Fruit fly (Drosophila melanogaster) whole organism, embryonic: ENCODE data around the gene Oatp30B.

Experiments
- Ada2b ChIP-seq: fragments of 200-800 bp; sonication (Bioruptor generic); IDR thresholded peaks from 2 replicates; pipeline ENCODE4 v1.3.6; 2022; ENCODE audit warnings: missing biosample characterization, missing genetic modification characterization
- BEAF-32 ChIP-seq: fragments of 200-800 bp; sonication (Bioruptor generic); optimal IDR thresholded peaks from 3 replicates; lab custom pipeline; 2017; ENCODE audit warnings: missing biosample characterization, missing genetic modification characterization, mild to moderate bottlenecking, moderate library complexity, missing genetic modification reagents
- Bdp1 ChIP-seq: fragments of 200-800 bp; sonication (Bioruptor generic); optimal IDR thresholded peaks from 3 replicates; lab custom pipeline; 2016; ENCODE audit warnings: missing biosample characterization, missing genetic modification characterization
- CG10959 ChIP-seq: fragments of 200-800 bp; sonication (Bioruptor generic); IDR thresholded peaks from 2 replicates; pipeline ENCODE4 v1.3.6; 2022; ENCODE audit warnings: missing biosample characterization, missing genetic modification characterization
- CG11456 ChIP-seq: fragments of 200-800 bp; sonication (Bioruptor generic); IDR thresholded peaks from 3 replicates; pipeline ENCODE4 v1.3.6; 2022; ENCODE audit warnings: missing biosample characterization, missing genetic modification characterization
- CG12236 ChIP-seq: fragments of 200-800 bp; sonication (Bioruptor generic); optimal IDR thresholded peaks from 2 replicates; lab custom pipeline; 2016; ENCODE audit warnings: missing biosample characterization, missing genetic modification characterization
- CG14014 ChIP-seq: fragments of 200-800 bp; sonication (Bioruptor generic); IDR thresholded peaks from 2 replicates; pipeline ENCODE4 v1.3.6; 2022; ENCODE audit warnings: missing biosample characterization, missing genetic modification characterization
- CG15514 ChIP-seq: fragments of 200-800 bp; sonication (Bioruptor generic); optimal IDR thresholded peaks from 3 replicates; lab custom pipeline; 2017; ENCODE audit warnings: missing biosample characterization, missing genetic modification characterization, mild to moderate bottlenecking, moderate library complexity, missing genetic modification reagents
- CG17359 ChIP-seq: fragments of 200-800 bp; sonication (Bioruptor generic); optimal IDR thresholded peaks from 3 replicates; lab custom pipeline; 2018; ENCODE audit warnings: missing biosample characterization, mild to moderate bottlenecking, missing genetic modification characterization, moderate library complexity
- CG30403 ChIP-seq: fragments of 200-800 bp; sonication (Bioruptor generic); optimal IDR thresholded peaks from 3 replicates; lab custom pipeline; 2016; ENCODE audit warnings: missing biosample characterization, missing genetic modification characterization
- CG31224 ChIP-seq: fragments of 200-800 bp; sonication (Bioruptor generic); IDR thresholded peaks from 2 replicates; pipeline ENCODE4 v1.3.6; 2022; ENCODE audit warnings: missing biosample characterization, missing genetic modification characterization
- CG31365 ChIP-seq: fragments of 200-800 bp; sonication (Bioruptor generic); optimal IDR thresholded peaks from 2 replicates; lab custom pipeline; 2018; ENCODE audit warnings: missing biosample characterization, mild to moderate bottlenecking, missing genetic modification characterization
- CG3847 ChIP-seq: fragments of 200-800 bp; sonication (Bioruptor generic); IDR thresholded peaks from 2 replicates; pipeline ENCODE4 v1.3.6; 2022; ENCODE audit warnings: missing biosample characterization, missing genetic modification characterization
- CG3995 ChIP-seq: fragments of 200-800 bp; sonication (Bioruptor generic); optimal IDR thresholded peaks from 3 replicates; lab custom pipeline; 2016; ENCODE audit warnings: missing biosample characterization, missing genetic modification characterization
- CG4328 ChIP-seq: fragments of 200-800 bp; sonication (Bioruptor generic); optimal IDR thresholded peaks from 3 replicates; lab custom pipeline; 2017; ENCODE audit warnings: missing biosample characterization, missing genetic modification reagents, missing genetic modification characterization
- CG6254 ChIP-seq: fragments of 200-800 bp; sonication (Bioruptor generic); optimal IDR thresholded peaks from 3 replicates; lab custom pipeline; 2017; ENCODE audit warnings: mild to moderate bottlenecking, missing biosample characterization, missing genetic modification reagents, missing genetic modification characterization
- CG7357 ChIP-seq: fragments of 200-800 bp; sonication (Bioruptor generic); IDR thresholded peaks from 3 replicates; pipeline ENCODE4 v1.3.6; 2022; ENCODE audit warnings: missing biosample characterization, missing genetic modification characterization
- CG9727 ChIP-seq: fragments of 200-800 bp; sonication (Bioruptor generic); optimal IDR thresholded peaks from 3 replicates; lab custom pipeline; 2017; ENCODE audit warnings: missing biosample characterization, mild to moderate bottlenecking, missing genetic modification characterization
- CoRest ChIP-seq: fragments of 200-800 bp; sonication (Bioruptor generic); optimal IDR thresholded peaks from 3 replicates; lab custom pipeline; 2018; ENCODE audit warnings: missing biosample characterization, mild to moderate bottlenecking, missing genetic modification characterization, moderate library complexity
- Dll ChIP-seq: fragments of 200-800 bp; sonication (Bioruptor generic); IDR thresholded peaks from 4 replicates; pipeline ENCODE4 v1.3.6; 2022; ENCODE audit warnings: missing biosample characterization, missing genetic modification characterization; ENCODE audit not compliant: partially characterized antibody
- Hmx ChIP-seq: fragments of 200-800 bp; sonication (Bioruptor generic); optimal IDR thresholded peaks from 2 replicates; lab custom pipeline; 2016; ENCODE audit warnings: missing biosample characterization, missing genetic modification characterization
- Med ChIP-seq: fragments of 200-800 bp; sonication (Bioruptor generic); peaks from one replicate; lab custom pipeline; 2016; ENCODE audit warnings: missing biosample characterization, missing genetic modification characterization, mild to moderate bottlenecking, inconsistent platforms, moderate library complexity
- NC2α ChIP-seq: fragments of 200-800 bp; sonication (Bioruptor generic); optimal IDR thresholded peaks from 2 replicates; lab custom pipeline; 2016; ENCODE audit warnings: missing biosample characterization, missing genetic modification characterization
- Oli ChIP-seq: fragments of 200-800 bp; sonication (Bioruptor generic); optimal IDR thresholded peaks from 2 replicates; lab custom pipeline; 2018; ENCODE audit warnings: missing biosample characterization, mild to moderate bottlenecking, missing genetic modification characterization, moderate library complexity
- abd-A ChIP-seq: fragments of 200-800 bp; sonication (Bioruptor generic); optimal IDR thresholded peaks from 3 replicates; lab custom pipeline; 2019; ENCODE audit warnings: missing biosample characterization, mild to moderate bottlenecking, missing genetic modification characterization, moderate library complexity
- ac ChIP-seq: fragments of 200-800 bp; sonication (Bioruptor generic); optimal IDR thresholded peaks from 3 replicates; lab custom pipeline; 2017; ENCODE audit warnings: missing biosample characterization, mild to moderate bottlenecking, missing genetic modification characterization
- bbx ChIP-seq: fragments of 200-800 bp; sonication (Bioruptor generic); IDR thresholded peaks from 2 replicates; pipeline ENCODE4 v1.3.6; 2022; ENCODE audit warnings: missing biosample characterization, missing genetic modification characterization; ENCODE audit not compliant: partially characterized antibody
- caup ChIP-seq: fragments of 200-800 bp; sonication (Bioruptor generic); optimal IDR thresholded peaks from 3 replicates; lab custom pipeline; 2017; ENCODE audit warnings: missing biosample characterization, mild to moderate bottlenecking, missing genetic modification characterization, moderate library complexity; ENCODE audit not compliant: severe bottlenecking
- danr ChIP-seq: fragments of 200-800 bp; sonication (Bioruptor generic); IDR thresholded peaks from 2 replicates; pipeline ENCODE4 v1.3.6; 2022; ENCODE audit warnings: missing biosample characterization, missing genetic modification characterization
- disco-r ChIP-seq: fragments of 200-800 bp; sonication (Bioruptor generic); optimal IDR thresholded peaks from 2 replicates; lab custom pipeline; 2016; ENCODE audit warnings: missing biosample characterization, missing genetic modification characterization
- emc ChIP-seq: fragments of 200-800 bp; sonication (Bioruptor generic); optimal IDR thresholded peaks from 2 replicates; lab custom pipeline; 2016; ENCODE audit warnings: missing biosample characterization, missing genetic modification characterization
- hb ChIP-seq: fragments of 200-800 bp; sonication (Bioruptor generic); IDR thresholded peaks from 3 replicates; pipeline ENCODE4 v1.3.6; 2022; ENCODE audit warnings: missing biosample characterization, missing genetic modification characterization; ENCODE audit not compliant: partially characterized antibody
- ind ChIP-seq: fragments of 200-800 bp; sonication (Bioruptor generic); optimal IDR thresholded peaks from 3 replicates; lab custom pipeline; 2016; ENCODE audit warnings: missing biosample characterization, missing genetic modification characterization
- jigr1 ChIP-seq: fragments of 200-800 bp; sonication (Bioruptor generic); IDR thresholded peaks from 3 replicates; pipeline ENCODE4 v1.3.6; 2022; ENCODE audit warnings: missing biosample characterization, missing genetic modification characterization
- mam ChIP-seq: fragments of 200-800 bp; sonication (Bioruptor generic); optimal IDR thresholded peaks from 3 replicates; lab custom pipeline; 2016; ENCODE audit warnings: missing biosample characterization, missing genetic modification characterization
- nau ChIP-seq: fragments of 200-800 bp; sonication (Bioruptor generic); optimal IDR thresholded peaks from 3 replicates; lab custom pipeline; 2017; ENCODE audit warnings: missing biosample characterization, mild to moderate bottlenecking, missing genetic modification characterization, missing genetic modification reagents
- pan ChIP-seq, 4 experiments: fragments of >200 bp in 3 of 4; fragments of 200-800 bp in 1 of 4; sonication (Bioruptor generic) in 1 of 4; optimal IDR thresholded peaks in 3 of 4; IDR thresholded peaks in 1 of 4; 2 replicates each; pipeline versions ENCODE4 v1.3.6 to Lab custom; 2017 to 2022; ENCODE audit warnings: missing biosample characterization in 2 of 4, missing genetic modification characterization in 2 of 4, mixed read lengths in 1 of 4
- phol ChIP-seq: fragments of 200-800 bp; sonication (Bioruptor generic); optimal IDR thresholded peaks from 3 replicates; lab custom pipeline; 2018; ENCODE audit warnings: missing biosample characterization, mild to moderate bottlenecking, missing genetic modification characterization, moderate library complexity
- prd ChIP-seq, 3 experiments: fragments of >200 bp in 2 of 3; fragments of 200-800 bp in 1 of 3; sonication (Bioruptor generic) in 1 of 3; optimal IDR thresholded peaks in 2 of 3; IDR thresholded peaks in 1 of 3; 2 replicates in 2 of 3; 3 replicates in 1 of 3; pipeline versions ENCODE4 v1.3.6 to Lab custom; 2017 to 2022; ENCODE audit warnings: missing biosample characterization in 1 of 3, missing genetic modification characterization in 1 of 3
- pros ChIP-seq: fragments of 200-800 bp; sonication (Bioruptor generic); optimal IDR thresholded peaks from 3 replicates; lab custom pipeline; 2019; ENCODE audit warnings: missing biosample characterization, mild to moderate bottlenecking, missing genetic modification characterization, moderate library complexity
- pum ChIP-seq: fragments of 200-800 bp; sonication (Bioruptor generic); optimal IDR thresholded peaks from 2 replicates; lab custom pipeline; 2016; ENCODE audit warnings: missing biosample characterization, missing genetic modification characterization
- row ChIP-seq: fragments of 200-800 bp; sonication (Bioruptor generic); IDR thresholded peaks from 3 replicates; pipeline ENCODE4 v1.3.6; 2022; ENCODE audit warnings: missing biosample characterization, missing genetic modification characterization
- so ChIP-seq: fragments of 200-800 bp; sonication (Bioruptor generic); IDR thresholded peaks from 3 replicates; pipeline ENCODE4 v1.3.6; 2022; ENCODE audit warnings: missing biosample characterization, missing genetic modification characterization
- stc ChIP-seq: fragments of 200-800 bp; sonication (Bioruptor generic); IDR thresholded peaks from 2 replicates; pipeline ENCODE4 v1.3.6; 2022; ENCODE audit warnings: missing biosample characterization, missing genetic modification characterization
- tap ChIP-seq: fragments of 200-800 bp; optimal IDR thresholded peaks from 3 replicates; lab custom pipeline; 2019; ENCODE audit warnings: missing biosample characterization, mild to moderate bottlenecking, missing genetic modification characterization, moderate library complexity
- tio ChIP-seq: fragments of 200-800 bp; sonication (Bioruptor generic); optimal IDR thresholded peaks from 2 replicates; lab custom pipeline; 2017; ENCODE audit warnings: missing biosample characterization, missing genetic modification characterization, inconsistent platforms
- ttk ChIP-seq: fragments of 200-800 bp; sonication (Bioruptor generic); IDR thresholded peaks from 2 replicates; pipeline ENCODE4 v2.1.2; 2022; ENCODE audit warnings: missing biosample characterization, missing genetic modification characterization
- vvl ChIP-seq: fragments of 200-800 bp; sonication (Bioruptor generic); IDR thresholded peaks from 2 replicates; pipeline ENCODE4 v1.3.6; 2022; ENCODE audit warnings: missing biosample characterization, missing genetic modification characterization

The Oatp30B gene

DNA sequence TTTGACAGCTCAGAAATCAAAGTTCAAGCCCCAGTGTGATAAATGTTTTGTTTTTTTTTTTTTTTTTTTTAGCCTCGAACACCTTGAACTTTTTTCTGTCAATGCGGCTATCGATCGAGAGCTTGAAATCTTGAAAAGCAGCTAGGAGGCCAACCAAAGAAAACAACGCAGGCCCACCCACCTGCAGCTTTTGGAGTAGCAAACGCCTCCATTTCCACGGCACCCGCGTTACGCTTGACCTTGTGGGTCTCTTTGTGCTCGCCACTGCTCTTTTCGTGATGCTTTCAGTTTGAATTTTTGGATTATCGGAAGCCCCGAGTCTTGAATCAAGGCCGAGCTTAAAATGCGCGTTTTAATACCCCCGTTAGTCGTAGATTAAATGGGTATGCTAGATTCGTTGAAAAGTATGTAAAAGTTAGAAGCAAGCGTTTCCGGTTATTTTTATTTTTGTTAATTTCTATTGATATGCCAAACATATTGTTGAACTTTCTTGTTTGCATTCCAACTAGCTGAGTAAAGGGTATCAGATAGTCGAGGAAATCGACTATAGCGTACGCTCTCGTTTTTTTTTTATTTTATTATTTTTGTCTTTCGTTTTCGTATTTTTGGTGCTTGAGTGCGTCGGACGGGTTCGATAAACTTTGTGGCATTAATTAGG is 18.1 kb upstream of the Oatp30B start (continued):
- TF ChIP-seq Dll (no peak), ind (GFP tag; lab: Kevin White, UChicago) (peak; percentile 43), NC2α (GFP tag; lab: Kevin White, UChicago) (no peak), stc (peak; percentile 80), hb (0 out of 3 replicates have a peak, but pooled peaks have one; percentile 10), CG3847 (GFP tag; lab: Robert Waterston, UW) (peak; percentile 61; the same call in 1 of the 2 replicates), CG4328 (GFP tag; lab: Kevin White, UChicago) (no peak), CG12236 (no peak), disco-r (GFP tag; lab: Kevin White, UChicago) (no peak), BEAF-32 (GFP tag; lab: Kevin White, UChicago) (no peak), Oli (tag; lab: Kevin White, UChicago) (peak; percentile 86), pros (GFP tag; lab: Kevin White, UChicago) (no peak), mam (peak; percentile 19), pan (optimal IDR thresholded peaks at IDR 0.05; lab: Kevin White, UChicago) (no peak), pan (GFP tag; optimal IDR thresholded peaks at IDR 0.05 in 1 of 2, IDR thresholded peaks at IDR 0.05 in 1 of 2) (peak in 1 of 2 experiments; percentile 89), so (GFP tag; lab: Robert Waterston, UW) (peak; percentile 83), CG6254 (GFP tag; lab: Kevin White, UChicago) (no peak), CG15514 (GFP tag; lab: Kevin White, UChicago) (peak; percentile 20), CG9727 (GFP tag; lab: Kevin White, UChicago) (peak; percentile 11), CG17359 (peak; percentile 72), emc (GFP tag; lab: Kevin White, UChicago) (no peak), Bdp1 (peak; percentile 24), prd (optimal IDR thresholded peaks at IDR 0.05; lab: Kevin White, UChicago) (no peak), prd (GFP tag; IDR thresholded peaks at IDR 0.05; lab: Robert Waterston, UW) (peak; percentile 81), CG10959 (GFP tag; lab: Robert Waterston, UW) (no peak), phol (tag; lab: Kevin White, UChicago) (peak; percentile 54), CoRest (tag; lab: Kevin White, UChicago) (peak; percentile 80), CG3995 (GFP tag; lab: Kevin White, UChicago) (no peak), CG31224 (peak; percentile 47), Ada2b (peak; percentile 85), row (GFP tag; lab: Robert Waterston, UW) (peak; percentile 88), ttk (GFP tag; lab: Robert Waterston, UW) (peak; percentile 68), jigr1 (GFP tag; lab: Robert Waterston, UW) (peak; percentile 30; the same call in 1 of the 3 replicates), danr (peak; percentile 55; the same call in 1 of the 2 replicates), nau (GFP tag; lab: Kevin White, UChicago) (no peak), CG14014 (GFP tag; lab: Robert Waterston, UW) (peak; percentile 77), CG31365 (no peak), abd-A (tag; lab: Kevin White, UChicago) (no peak), pum (peak; percentile 22), bbx (GFP tag; lab: Robert Waterston, UW) (no peak), CG11456 (GFP tag; lab: Robert Waterston, UW) (peak; percentile 77), Hmx (GFP tag; lab: Kevin White, UChicago) (no peak), ac (GFP tag; lab: Kevin White, UChicago) (no peak), caup (GFP tag; lab: Kevin White, UChicago) (peak; percentile 35), Med (GFP tag; lab: Kevin White, UChicago) (peak; percentile 70), tio (GFP tag; lab: Kevin White, UChicago) (peak; percentile 51), tap (peak; percentile 32), CG7357 (GFP tag; lab: Robert Waterston, UW) (peak; percentile 64; the same call in 2 of the 3 replicates), vvl (peak; percentile 91), CG30403 (GFP tag; lab: Kevin White, UChicago) (peak; percentile 82)
